Worm (Caenorhabditis elegans) whole organism, midembryonic: Measurements from ENCODE around the gene str-253.
"Not testable (repeated sequence)": the region's sequence is repeated elsewhere in the genome, so short reads cannot be mapped to it uniquely, and the experiment has no call there.

Experiments used
- T22C8.4 ChIP-seq: fragments of 200-800 bp; sonication (Bioruptor generic); IDR thresholded peaks from 2 replicates; pipeline ENCODE4 v1.3.6; 2022; ENCODE audit warnings: missing genetic modification characterization, missing compliant biosample characterization
- cog-1 ChIP-seq: sonication (generic microtip); optimal IDR thresholded peaks from 2 replicates; lab custom pipeline; 2016; ENCODE audit warnings: missing genetic modification characterization, missing compliant biosample characterization
- flt-1 ChIP-seq: fragments of 200-800 bp; sonication (Bioruptor generic); IDR thresholded peaks from 2 replicates; pipeline ENCODE4 v1.3.6; 2022; ENCODE audit warnings: missing genetic modification characterization, missing compliant biosample characterization
- klf-2 ChIP-seq: fragments of 200-800 bp; sonication (Bioruptor generic); conservative IDR thresholded peaks from 2 replicates; pipeline ENCODE4 v1.3.6; 2022; ENCODE audit warnings: missing genetic modification reagents, missing genetic modification characterization, missing compliant biosample characterization
- med-1 ChIP-seq: sonication (generic microtip); optimal IDR thresholded peaks from 2 replicates; lab custom pipeline; 2017; ENCODE audit warnings: missing genetic modification characterization, mild to moderate bottlenecking, missing compliant biosample characterization, antibody characterized with exemption, missing genetic modification reagents; ENCODE audit not compliant: insufficient read depth
- ref-1 ChIP-seq: fragments of 200-800 bp; sonication (Bioruptor generic); conservative IDR thresholded peaks from 2 replicates; pipeline ENCODE4 v1.3.6; 2022; ENCODE audit warnings: missing genetic modification reagents, missing genetic modification characterization, missing compliant biosample characterization
- tab-1 ChIP-seq: fragments of 200-800 bp; sonication (Bioruptor generic); IDR thresholded peaks from 2 replicates; pipeline ENCODE4 v1.3.6; 2022; ENCODE audit warnings: missing genetic modification characterization, missing compliant biosample characterization
- ztf-23 ChIP-seq: fragments of 200-800 bp; sonication (Bioruptor generic); IDR thresholded peaks from 2 replicates; pipeline ENCODE4 v1.3.6; 2022; ENCODE audit warnings: missing genetic modification reagents, missing genetic modification characterization, missing compliant biosample characterization
- ztf-29 ChIP-seq: fragments of 200-800 bp; sonication (Bioruptor generic); IDR thresholded peaks from 2 replicates; pipeline ENCODE4 v1.3.6; 2022; ENCODE audit warnings: missing genetic modification reagents, missing genetic modification characterization, missing compliant biosample characterization

Gene str-253

DNA sequence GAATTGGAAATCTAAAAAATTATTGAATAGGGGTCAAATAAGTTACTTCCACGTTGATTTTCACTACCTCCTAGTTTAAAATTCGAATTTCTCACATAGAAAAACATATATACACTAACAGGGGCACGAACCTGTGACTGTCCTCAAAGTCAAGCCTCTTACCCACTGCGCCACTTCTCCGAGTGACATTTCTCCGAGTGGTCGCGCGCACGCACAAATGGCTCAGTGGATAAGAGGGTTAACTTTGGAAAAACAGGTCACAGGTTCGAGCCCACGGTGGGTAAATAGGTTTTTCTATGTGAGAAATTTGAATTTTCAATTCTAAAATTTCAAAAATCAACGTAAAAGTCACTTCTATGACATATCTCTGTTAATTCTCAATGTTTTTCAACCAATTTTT lies 22.9 kb upstream of the str-253 start:
- TF ChIP-seq ref-1 (GFP tag; lab: Robert Waterston, UW), result no peak
- TF ChIP-seq cog-1 (tag; lab: Kevin White, UChicago), result no peak
- TF ChIP-seq med-1 (GFP tag; lab: Kevin White, UChicago), result no peak
- no peak for TF ChIP-seq tab-1
- no peak for TF ChIP-seq T22C8.4 (GFP tag; lab: Robert Waterston, UW)
- no peak for TF ChIP-seq klf-2 (GFP tag; lab: Robert Waterston, UW)

DNA sequence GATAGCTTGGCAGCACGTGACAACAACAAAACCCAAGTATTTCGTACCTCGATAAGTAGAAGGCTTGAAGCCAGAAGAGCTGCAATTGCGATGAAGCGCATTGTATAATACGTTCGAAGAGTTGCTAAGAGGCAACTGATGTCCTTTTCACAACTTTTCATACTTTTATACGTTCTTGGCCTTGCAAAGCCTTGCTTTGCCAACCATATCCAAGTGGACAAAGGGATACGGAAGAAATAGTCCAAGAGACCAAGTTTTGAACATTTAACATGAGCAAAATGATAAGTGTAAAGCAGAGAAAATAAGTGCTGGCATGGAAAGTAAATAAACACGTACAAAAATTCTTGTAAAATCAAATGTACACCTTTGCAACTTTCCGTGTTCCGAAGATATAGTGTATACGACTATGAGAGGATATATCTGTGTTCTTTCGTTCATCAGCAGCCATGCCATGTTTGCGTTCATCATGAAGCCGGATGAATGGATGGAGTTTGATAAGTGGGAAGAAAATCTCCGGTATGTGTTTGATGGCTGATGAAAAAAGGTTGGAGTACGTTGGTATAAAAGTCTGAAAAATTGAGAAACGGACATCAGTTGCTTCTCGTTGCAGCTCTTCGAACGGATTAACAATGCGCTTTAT lies 20.0 kb upstream of the str-253 start, which contains the start of the genes Y5H2A.4 and abu-4:
Gene Y5H2A.4 (minus strand): TSS at position 101 of the 640 bp plus-strand sequence.
Gene abu-4 (plus strand): TSS at position 590 of the 640 bp plus-strand sequence.
- TF ChIP-seq flt-1 (GFP tag; lab: Robert Waterston, UW) (no peak), T22C8.4 (GFP tag; lab: Robert Waterston, UW) (no peak), ref-1 (GFP tag; lab: Robert Waterston, UW) (no peak), med-1 (GFP tag; lab: Kevin White, UChicago) (no peak), ztf-29 (GFP tag; lab: Robert Waterston, UW) (no peak), ztf-23 (GFP tag; lab: Robert Waterston, UW) (no peak), klf-2 (GFP tag; lab: Robert Waterston, UW) (no peak), cog-1 (tag; lab: Kevin White, UChicago) (no peak), tab-1 (no peak)

DNA sequence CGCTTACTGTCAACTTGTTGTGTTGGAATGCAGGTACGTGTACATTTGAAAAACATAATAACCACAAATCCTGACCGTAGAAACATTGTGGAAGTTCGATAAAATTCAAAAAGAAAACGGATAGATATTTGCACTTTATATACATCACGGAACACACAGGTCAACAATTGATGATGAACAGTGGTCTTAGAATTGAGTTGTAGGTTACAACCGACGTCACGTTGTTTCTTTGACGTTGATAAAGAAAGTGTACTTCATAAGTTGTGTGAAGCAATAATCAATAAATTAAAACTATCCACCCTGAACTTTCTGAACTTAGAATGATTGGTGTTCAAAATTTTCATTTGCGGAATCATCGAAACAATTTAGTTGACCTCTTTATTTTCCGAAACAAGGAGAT lies 17.3 kb upstream of the str-253 start, which contains the start of gene Y5H2A.1:
Gene Y5H2A.1 (minus strand): TSS at position 101 of the 400 bp plus-strand sequence.
- TF ChIP-seq tab-1, result no peak
- TF ChIP-seq ref-1 (GFP tag; lab: Robert Waterston, UW), result no peak
- no peak for TF ChIP-seq ztf-29 (GFP tag; lab: Robert Waterston, UW)
- TF ChIP-seq klf-2 (GFP tag; lab: Robert Waterston, UW), result no peak
- TF ChIP-seq T22C8.4 (GFP tag; lab: Robert Waterston, UW), result no peak
- no peak for TF ChIP-seq flt-1 (GFP tag; lab: Robert Waterston, UW)

- TF ChIP-seq ref-1 (GFP tag; lab: Robert Waterston, UW) (no peak), med-1 (GFP tag; lab: Kevin White, UChicago) (no peak), ztf-29 (GFP tag; lab: Robert Waterston, UW) (no peak), cog-1 (tag; lab: Kevin White, UChicago) (no peak), klf-2 (GFP tag; lab: Robert Waterston, UW) (no peak), flt-1 (GFP tag; lab: Robert Waterston, UW) (no peak), ztf-23 (GFP tag; lab: Robert Waterston, UW) (no peak), T22C8.4 (GFP tag; lab: Robert Waterston, UW) (no peak), tab-1 (no peak)
Observed at ce11 chrV:2266958-2267357, 12.6 kb upstream of the str-253 start, which contains the start of gene nhr-275. Gene nhr-275, minus strand, starts transcription at chrV:2267058.

ce11 chrV:2264925-2265324 lies 10.5 kb upstream of the str-253 start:
- TF ChIP-seq ref-1 (GFP tag; lab: Robert Waterston, UW) (no peak), ztf-23 (GFP tag; lab: Robert Waterston, UW) (no peak), klf-2 (GFP tag; lab: Robert Waterston, UW) (no peak), ztf-29 (GFP tag; lab: Robert Waterston, UW) (no peak), T22C8.4 (GFP tag; lab: Robert Waterston, UW) (no peak), med-1 (GFP tag; lab: Kevin White, UChicago) (no peak), tab-1 (no peak), flt-1 (GFP tag; lab: Robert Waterston, UW) (no peak), cog-1 (tag; lab: Kevin White, UChicago) (no peak)

DNA sequence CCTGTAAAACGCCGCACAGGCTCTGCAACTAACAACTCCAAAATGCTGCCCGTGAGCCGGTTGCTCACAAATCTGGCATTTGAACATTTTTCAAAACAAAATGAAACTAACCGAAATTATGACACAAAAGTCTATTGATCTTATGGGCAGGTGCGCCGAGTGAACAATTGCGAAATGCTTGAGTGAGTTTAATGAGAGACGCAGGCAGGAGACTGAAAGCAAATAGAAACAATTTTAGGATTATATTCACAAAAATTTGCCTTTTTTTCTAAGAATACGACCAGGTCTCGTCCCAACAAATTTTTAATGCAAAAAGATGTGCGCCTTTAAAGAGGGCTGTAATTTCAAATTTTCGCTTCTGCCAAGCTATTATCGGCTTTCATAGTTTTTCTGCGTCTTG lies 10.1 kb upstream of the str-253 start, which contains the start of gene nhr-183:
Gene nhr-183 (minus strand): TSS at position 180 of the 400 bp plus-strand sequence.
- TF ChIP-seq tab-1, result no peak

ce11 chrV:2260660-2261059 lies 6.3 kb upstream of the str-253 start, which contains the start of gene F41B5.12:
Gene F41B5.12, plus strand, starts transcription at chrV:2260960.
- TF ChIP-seq T22C8.4 (GFP tag; lab: Robert Waterston, UW) (no peak), tab-1 (no peak), med-1 (GFP tag; lab: Kevin White, UChicago) (no peak), flt-1 (GFP tag; lab: Robert Waterston, UW) (no peak), ztf-23 (GFP tag; lab: Robert Waterston, UW) (no peak)

ce11 chrV:2259750-2260149 lies 5.3 kb upstream of the str-253 start, which contains the start of gene nhr-182:
Gene nhr-182, minus strand, starts transcription at chrV:2259927.
- TF ChIP-seq ztf-23 (GFP tag; lab: Robert Waterston, UW), result no peak
- no peak for TF ChIP-seq cog-1 (tag; lab: Kevin White, UChicago)
- TF ChIP-seq T22C8.4 (GFP tag; lab: Robert Waterston, UW), result no peak
- no peak for TF ChIP-seq ztf-29 (GFP tag; lab: Robert Waterston, UW)
- no peak for TF ChIP-seq med-1 (GFP tag; lab: Kevin White, UChicago)
- no peak for TF ChIP-seq ref-1 (GFP tag; lab: Robert Waterston, UW)
- no peak for TF ChIP-seq klf-2 (GFP tag; lab: Robert Waterston, UW)
- TF ChIP-seq flt-1 (GFP tag; lab: Robert Waterston, UW), result no peak
- TF ChIP-seq tab-1, result no peak

ce11 chrV:2255191-2255590 lies 788 bp upstream of the str-253 start, which contains the start of gene F41B5.1:
Gene F41B5.1, plus strand, starts transcription at chrV:2255533.
- TF ChIP-seq flt-1 (GFP tag; lab: Robert Waterston, UW); ztf-29 (GFP tag; lab: Robert Waterston, UW); cog-1 (tag; lab: Kevin White, UChicago): not testable (repeated sequence)
